Fruit fly (Drosophila melanogaster): Measurements from ENCODE around the gene sordd2.
A peak's percentile ranks its signal among the peaks of the same experiment; 100 is the strongest.

sordd2 gene

dm6 chrX:15762723-15763122 lies 36.2 kb downstream of the sordd2 start, which contains the start of gene Polr3A:
Gene Polr3A, plus strand, starts transcription at chrX:15762956.
- no peak for TF ChIP-seq CG34367 (tag; optimal IDR thresholded peaks at IDR 0.05)

- TF ChIP-seq CG12605 (GFP tag; IDR thresholded peaks at IDR 0.05) (no peak), EcR (GFP tag; optimal IDR thresholded peaks at IDR 0.05) (no peak)
Observed at dm6 chrX:15761298-15761640, 37.7 kb downstream of the sordd2 start.

dm6 chrX:15760447-15761297 lies 38.3 kb downstream of the sordd2 start, which contains the start of the genes Graf and mRpL3:
Gene Graf, minus strand, starts transcription at chrX:15760733.
Gene mRpL3, plus strand, starts transcription at chrX:15761248.
- no peak for TF ChIP-seq CG8301 (tag; optimal IDR thresholded peaks at IDR 0.05)
- TF ChIP-seq Pif1B (GFP tag; optimal IDR thresholded peaks at IDR 0.05), result no peak
- no peak for TF ChIP-seq CG12605 (GFP tag; IDR thresholded peaks at IDR 0.05)
- TF ChIP-seq rn (GFP tag; IDR thresholded peaks at IDR 0.05), result no peak
- no peak for TF ChIP-seq D1 (tag; optimal IDR thresholded peaks at IDR 0.05)
- no peak for TF ChIP-seq CG8159 (tag; optimal IDR thresholded peaks at IDR 0.05)
- no peak for TF ChIP-seq Snoo (tag; optimal IDR thresholded peaks at IDR 0.05)
- TF ChIP-seq CG14655 (GFP tag; optimal IDR thresholded peaks at IDR 0.05), result no peak
- no peak for TF ChIP-seq EcR (GFP tag; optimal IDR thresholded peaks at IDR 0.05)
- TF ChIP-seq CG4496 (GFP tag; IDR thresholded peaks at IDR 0.05), result no peak
- TF ChIP-seq CG9948 (tag; optimal IDR thresholded peaks at IDR 0.05), result no peak

DNA sequence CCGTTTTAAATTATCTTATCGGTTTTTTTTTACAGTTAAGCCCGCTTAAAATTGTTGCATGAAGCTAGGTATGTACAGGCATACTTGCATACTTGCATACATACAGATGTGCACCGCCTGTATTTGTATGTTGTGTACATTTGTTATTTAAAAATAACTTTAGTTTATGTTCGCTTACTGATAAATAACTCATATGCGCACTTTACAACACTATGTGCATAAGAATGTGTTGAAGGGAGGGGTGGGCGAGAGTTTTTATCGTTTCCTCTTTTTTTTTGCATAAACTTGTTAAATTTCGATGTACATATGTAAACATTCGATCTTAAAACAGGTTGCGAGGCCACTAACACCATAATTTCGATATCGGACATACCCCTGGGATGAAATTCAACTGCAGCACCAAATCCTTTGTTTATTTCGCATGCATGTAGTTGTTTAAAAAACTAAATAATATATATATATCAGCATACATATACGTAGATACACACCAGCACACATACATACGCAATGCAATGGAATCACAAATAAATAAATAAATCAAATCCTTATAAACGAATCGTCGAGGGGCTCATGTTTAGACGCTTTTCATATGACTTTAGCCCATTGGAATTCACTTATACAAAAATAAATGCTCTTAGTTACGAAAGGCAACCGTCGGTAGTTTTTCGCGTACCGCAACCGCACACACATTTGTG lies 39.1 kb downstream of the sordd2 start:
- TF ChIP-seq EcR (GFP tag; optimal IDR thresholded peaks at IDR 0.05) (peak; percentile 11), rn (GFP tag; IDR thresholded peaks at IDR 0.05) (no peak)

dm6 chrX:15758692-15759240 lies 40.2 kb downstream of the sordd2 start:
- no peak for TF ChIP-seq CG14655 (GFP tag; optimal IDR thresholded peaks at IDR 0.05)
- no peak for TF ChIP-seq fd96Ca (GFP tag; IDR thresholded peaks at IDR 0.05)
- no peak for TF ChIP-seq CG15710 (tag; optimal IDR thresholded peaks at IDR 0.05)
- no peak for TF ChIP-seq CG9948 (tag; optimal IDR thresholded peaks at IDR 0.05)
- TF ChIP-seq Pif1A (GFP tag; optimal IDR thresholded peaks at IDR 0.05), result no peak
- no peak for TF ChIP-seq D1 (tag; optimal IDR thresholded peaks at IDR 0.05)
- TF ChIP-seq CG4496 (GFP tag; IDR thresholded peaks at IDR 0.05), result no peak
- TF ChIP-seq rn (GFP tag; IDR thresholded peaks at IDR 0.05), result no peak
- TF ChIP-seq CG10348 (GFP tag; IDR thresholded peaks at IDR 0.05), result no peak
- no peak for TF ChIP-seq CG17806 (tag; optimal IDR thresholded peaks at IDR 0.05)
- no peak for TF ChIP-seq gl (tag; optimal IDR thresholded peaks at IDR 0.05)

dm6 chrX:15756018-15756417 lies 42.9 kb downstream of the sordd2 start, which contains the start of gene CG8260:
Gene CG8260, plus strand, starts transcription at chrX:15756318.
- TF ChIP-seq CG10348 (GFP tag; IDR thresholded peaks at IDR 0.05) (no peak), CG15710 (tag; optimal IDR thresholded peaks at IDR 0.05) (no peak), Ets98B (GFP tag; IDR thresholded peaks at IDR 0.05) (no peak), fd96Ca (GFP tag; IDR thresholded peaks at IDR 0.05) (no peak), D1 (tag; optimal IDR thresholded peaks at IDR 0.05) (no peak), Snoo (tag; optimal IDR thresholded peaks at IDR 0.05) (no peak), CG13204 (GFP tag; optimal IDR thresholded peaks at IDR 0.05) (no peak), CG17806 (tag; optimal IDR thresholded peaks at IDR 0.05) (no peak), Pif1A (GFP tag; optimal IDR thresholded peaks at IDR 0.05) (no peak), CG12605 (GFP tag; IDR thresholded peaks at IDR 0.05) (no peak), rn (GFP tag; IDR thresholded peaks at IDR 0.05) (no peak)

DNA sequence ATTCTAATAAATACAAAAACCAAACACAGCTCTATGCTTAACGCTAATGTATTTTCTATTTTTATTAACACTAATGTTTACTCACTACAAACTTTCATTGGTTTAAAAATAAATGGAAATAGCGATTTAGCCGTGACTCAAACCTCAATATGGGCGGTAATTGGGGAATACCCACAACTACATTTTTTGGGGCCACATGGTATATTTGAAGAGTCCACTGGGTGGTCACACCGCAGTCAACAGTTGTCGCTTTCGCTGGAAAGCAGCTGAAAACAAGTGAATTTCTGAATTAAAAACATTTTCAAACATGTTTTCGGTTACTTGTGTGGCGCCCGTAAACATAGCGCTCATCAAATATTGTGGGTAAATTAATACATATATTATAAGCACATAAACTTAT lies 50.0 kb downstream of the sordd2 start, which contains the start of gene Mvd:
Gene Mvd (plus strand): TSS at position 222 of the 400 bp plus-strand sequence.
- no peak for TF ChIP-seq EcR (GFP tag; optimal IDR thresholded peaks at IDR 0.05)

All from whole organism, pupa.